Fruit fly (Drosophila melanogaster) whole organism, embryonic: ENCODE data around the gene Cep164.

Experiments used
- C15 ChIP-seq: fragments of 200-800 bp; sonication (Bioruptor generic); IDR thresholded peaks from 3 replicates; pipeline ENCODE4 v1.3.6; 2022; ENCODE audit warnings: missing biosample characterization, missing genetic modification characterization
- CG1024 ChIP-seq: fragments of 200-800 bp; sonication (Bioruptor generic); IDR thresholded peaks from 2 replicates; pipeline ENCODE4 v1.3.6; 2022; ENCODE audit warnings: missing biosample characterization, missing genetic modification characterization
- CG10267 ChIP-seq: fragments of 200-800 bp; sonication (Bioruptor generic); optimal IDR thresholded peaks from 2 replicates; lab custom pipeline; 2018; ENCODE audit warnings: missing biosample characterization, mild to moderate bottlenecking, missing genetic modification characterization, moderate library complexity
- CG13287 ChIP-seq: fragments of 200-800 bp; sonication (Bioruptor generic); IDR thresholded peaks from 2 replicates; pipeline ENCODE4 v1.3.6; 2022; ENCODE audit warnings: missing biosample characterization, missing genetic modification characterization; ENCODE audit not compliant: partially characterized antibody
- CG14710 ChIP-seq: fragments of 200-800 bp; sonication (Bioruptor generic); optimal IDR thresholded peaks from 3 replicates; lab custom pipeline; 2019; ENCODE audit warnings: missing biosample characterization, mild to moderate bottlenecking, missing genetic modification characterization, moderate library complexity
- CG16779 ChIP-seq: fragments of 200-800 bp; sonication (Bioruptor generic); IDR thresholded peaks from 2 replicates; pipeline ENCODE4 v1.3.6; 2022; ENCODE audit warnings: missing biosample characterization, missing genetic modification characterization
- CG17328 ChIP-seq: fragments of 200-800 bp; sonication (Bioruptor generic); IDR thresholded peaks from 2 replicates; pipeline ENCODE4 v1.3.6; 2022; ENCODE audit warnings: missing biosample characterization, missing genetic modification characterization
- CG17359 ChIP-seq: fragments of 200-800 bp; sonication (Bioruptor generic); optimal IDR thresholded peaks from 3 replicates; lab custom pipeline; 2018; ENCODE audit warnings: missing biosample characterization, mild to moderate bottlenecking, missing genetic modification characterization, moderate library complexity
- CG18476 ChIP-seq: fragments of 200-800 bp; sonication (Bioruptor generic); optimal IDR thresholded peaks from 2 replicates; lab custom pipeline; 2016; ENCODE audit warnings: missing biosample characterization, mild to moderate bottlenecking, missing genetic modification characterization
- CG2116 ChIP-seq: fragments of 200-800 bp; sonication (Bioruptor generic); optimal IDR thresholded peaks from 3 replicates; lab custom pipeline; 2018; ENCODE audit warnings: missing biosample characterization, mild to moderate bottlenecking, missing genetic modification characterization
- CG2120 ChIP-seq: fragments of 200-800 bp; sonication (Bioruptor generic); optimal IDR thresholded peaks from 3 replicates; lab custom pipeline; 2016; ENCODE audit warnings: missing biosample characterization, missing genetic modification characterization
- CG2712 ChIP-seq: fragments of 200-800 bp; optimal IDR thresholded peaks from 3 replicates; lab custom pipeline; 2019; ENCODE audit warnings: missing biosample characterization, mild to moderate bottlenecking, missing genetic modification characterization, moderate library complexity
- CG2889 ChIP-seq: fragments of 200-800 bp; sonication (Bioruptor generic); IDR thresholded peaks from 3 replicates; pipeline ENCODE4 v1.3.6; 2022; ENCODE audit warnings: missing biosample characterization, missing genetic modification characterization
- CG30020 ChIP-seq: fragments of 200-800 bp; optimal IDR thresholded peaks from 2 replicates; lab custom pipeline; 2019; ENCODE audit warnings: missing biosample characterization, mild to moderate bottlenecking, missing genetic modification characterization, moderate library complexity
- CG3726 ChIP-seq: fragments of 200-800 bp; sonication (Bioruptor generic); IDR thresholded peaks from 3 replicates; pipeline ENCODE4, ENCODE4 v1.3.6; 2022; ENCODE audit warnings: missing biosample characterization, missing genetic modification characterization
- CG3838 ChIP-seq: fragments of 200-800 bp; sonication (Bioruptor generic); optimal IDR thresholded peaks from 3 replicates; lab custom pipeline; 2016; ENCODE audit warnings: missing biosample characterization, missing genetic modification characterization
- CG4360 ChIP-seq: fragments of 200-800 bp; sonication (Bioruptor generic); IDR thresholded peaks from 2 replicates; pipeline ENCODE4 v1.3.6; 2022; ENCODE audit warnings: missing biosample characterization, missing genetic modification characterization
- CG6272 ChIP-seq: fragments of 200-800 bp; sonication (Bioruptor generic); IDR thresholded peaks from 2 replicates; pipeline ENCODE4 v1.3.6; 2022; ENCODE audit warnings: missing biosample characterization, missing genetic modification characterization
- CG7357 ChIP-seq: fragments of 200-800 bp; sonication (Bioruptor generic); IDR thresholded peaks from 3 replicates; pipeline ENCODE4 v1.3.6; 2022; ENCODE audit warnings: missing biosample characterization, missing genetic modification characterization
- CG7963 ChIP-seq: fragments of 200-800 bp; sonication (Bioruptor generic); IDR thresholded peaks from 3 replicates; pipeline ENCODE4 v1.3.6; 2022; ENCODE audit warnings: missing biosample characterization, missing genetic modification characterization; ENCODE audit not compliant: partially characterized antibody
- CG8290 ChIP-seq, 3 experiments: fragments of 200-800 bp; sonication (Bioruptor generic); optimal IDR thresholded peaks; 2 replicates each; lab custom pipeline; 2016 to 2019; ENCODE audit warnings: missing biosample characterization in 3 of 3, missing genetic modification characterization in 3 of 3, mild to moderate bottlenecking in 2 of 3, moderate library complexity in 1 of 3
- CG8924 ChIP-seq: fragments of 200-800 bp; optimal IDR thresholded peaks from 3 replicates; lab custom pipeline; 2019; ENCODE audit warnings: missing biosample characterization, mild to moderate bottlenecking, missing genetic modification characterization, moderate library complexity
- CG9797 ChIP-seq: fragments of 200-800 bp; sonication (Bioruptor generic); optimal IDR thresholded peaks from 3 replicates; lab custom pipeline; 2018; ENCODE audit warnings: missing biosample characterization, mild to moderate bottlenecking, missing genetic modification characterization
- D19A ChIP-seq: fragments of 200-800 bp; optimal IDR thresholded peaks from 3 replicates; lab custom pipeline; 2019; ENCODE audit warnings: missing biosample characterization, mild to moderate bottlenecking, missing genetic modification characterization, moderate library complexity
- Dfd ChIP-seq, 2 experiments: fragments of >200 bp; optimal IDR thresholded peaks; 2 replicates each; lab custom pipeline; 2017; ENCODE audit warnings: missing biosample characterization in 2 of 2, missing genetic modification characterization in 2 of 2
- Dp ChIP-seq: fragments of 200-800 bp; sonication (Bioruptor generic); optimal IDR thresholded peaks from 2 replicates; lab custom pipeline; 2018; ENCODE audit warnings: missing biosample characterization, mild to moderate bottlenecking, missing genetic modification characterization, moderate library complexity
- HmgZ ChIP-seq: fragments of 200-800 bp; sonication (Bioruptor generic); optimal IDR thresholded peaks from 2 replicates; lab custom pipeline; 2018; ENCODE audit warnings: missing biosample characterization, mild to moderate bottlenecking, missing genetic modification characterization
- MBD-R2 ChIP-seq: fragments of 200-800 bp; sonication (Bioruptor generic); IDR thresholded peaks from 2 replicates; pipeline ENCODE4 v1.3.6; 2022; ENCODE audit warnings: missing biosample characterization, missing genetic modification characterization
- MESR4 ChIP-seq: fragments of 200-800 bp; sonication (Bioruptor generic); optimal IDR thresholded peaks from 2 replicates; lab custom pipeline; 2018; ENCODE audit warnings: missing biosample characterization, mild to moderate bottlenecking, missing genetic modification characterization, moderate library complexity
- Pdp1 ChIP-seq, 2 experiments: fragments of 200-800 bp; sonication (Bioruptor generic); optimal IDR thresholded peaks; 3 replicates each; lab custom pipeline; 2016; ENCODE audit warnings: missing biosample characterization in 2 of 2, missing genetic modification characterization in 2 of 2, mild to moderate bottlenecking in 1 of 2, moderate library complexity in 1 of 2
- Sin3A ChIP-seq: fragments of >200 bp; optimal IDR thresholded peaks from 2 replicates; lab custom pipeline; 2018
- Trl ChIP-seq, 3 experiments: fragments of >200 bp in 2 of 3; fragments of 200-800 bp in 1 of 3; sonication (Bioruptor generic) in 1 of 3; optimal IDR thresholded peaks; 2 replicates in 1 of 3; 3 replicates in 2 of 3; lab custom pipeline; 2016 to 2017; ENCODE audit warnings: missing biosample characterization in 1 of 3, missing genetic modification characterization in 1 of 3
- YL-1 ChIP-seq: fragments of 200-800 bp; sonication (Bioruptor generic); optimal IDR thresholded peaks from 3 replicates; lab custom pipeline; 2017; ENCODE audit warnings: missing biosample characterization, mild to moderate bottlenecking, missing genetic modification characterization
- aop ChIP-seq: fragments of 200-800 bp; sonication (Bioruptor generic); IDR thresholded peaks from 2 replicates; pipeline ENCODE4 v1.3.6; 2022; ENCODE audit warnings: missing biosample characterization, missing genetic modification characterization
- ara ChIP-seq: fragments of 200-800 bp; sonication (Bioruptor generic); IDR thresholded peaks from 2 replicates; pipeline ENCODE4 v1.3.6; 2022; ENCODE audit warnings: missing biosample characterization, missing genetic modification characterization
- ase ChIP-seq: fragments of 200-800 bp; sonication (Bioruptor generic); IDR thresholded peaks from 3 replicates; pipeline ENCODE4 v1.3.6; 2022; ENCODE audit warnings: missing biosample characterization, missing genetic modification characterization
- br ChIP-seq: fragments of >200 bp; optimal IDR thresholded peaks from 2 replicates; lab custom pipeline; 2017
- crp ChIP-seq, 2 experiments: fragments of 200-800 bp; sonication (Bioruptor generic); optimal IDR thresholded peaks; 2 replicates in 1 of 2; 3 replicates in 1 of 2; lab custom pipeline; 2017; ENCODE audit warnings: missing biosample characterization in 2 of 2, missing genetic modification characterization in 2 of 2, mild to moderate bottlenecking in 1 of 2, moderate library complexity in 1 of 2
- dm ChIP-seq: fragments of 200-800 bp; sonication (Bioruptor generic); optimal IDR thresholded peaks from 3 replicates; lab custom pipeline; 2016; ENCODE audit warnings: missing biosample characterization, missing genetic modification characterization
- ham ChIP-seq: fragments of 200-800 bp; sonication (Bioruptor generic); IDR thresholded peaks from 2 replicates; pipeline ENCODE4 v1.3.6; 2022; ENCODE audit warnings: missing biosample characterization, missing genetic modification characterization
- jumu ChIP-seq: fragments of 200-800 bp; sonication (Bioruptor generic); optimal IDR thresholded peaks from 3 replicates; lab custom pipeline; 2016; ENCODE audit warnings: missing biosample characterization, missing genetic modification characterization
- mirr ChIP-seq: fragments of 200-800 bp; sonication (Bioruptor generic); optimal IDR thresholded peaks from 3 replicates; lab custom pipeline; 2018; ENCODE audit warnings: missing biosample characterization, mild to moderate bottlenecking, missing genetic modification characterization
- oc ChIP-seq: fragments of 200-800 bp; sonication (Bioruptor generic); optimal IDR thresholded peaks from 2 replicates; lab custom pipeline; 2018; ENCODE audit warnings: missing biosample characterization, mild to moderate bottlenecking, missing genetic modification characterization, moderate library complexity
- peb ChIP-seq: fragments of 200-800 bp; sonication (Bioruptor generic); IDR thresholded peaks from 2 replicates; pipeline ENCODE4 v1.3.6; 2022; ENCODE audit warnings: missing biosample characterization, missing genetic modification characterization
- salm ChIP-seq: fragments of 200-800 bp; sonication (Bioruptor generic); optimal IDR thresholded peaks from 2 replicates; lab custom pipeline; 2018; ENCODE audit warnings: missing biosample characterization, mild to moderate bottlenecking, missing genetic modification characterization
- sisA ChIP-seq: fragments of 200-800 bp; sonication (Bioruptor generic); IDR thresholded peaks from 2 replicates; pipeline ENCODE4 v1.3.6; 2022; ENCODE audit warnings: missing biosample characterization, missing genetic modification characterization
- slp2 ChIP-seq: fragments of 200-800 bp; sonication (Bioruptor generic); optimal IDR thresholded peaks from 2 replicates; lab custom pipeline; 2016; ENCODE audit warnings: missing biosample characterization, missing genetic modification characterization
- sna ChIP-seq: fragments of 200-800 bp; sonication (Bioruptor generic); IDR thresholded peaks from 2 replicates; pipeline ENCODE4 v1.3.6; 2022; ENCODE audit warnings: missing biosample characterization, missing genetic modification characterization; ENCODE audit not compliant: partially characterized antibody
- stc ChIP-seq: fragments of 200-800 bp; sonication (Bioruptor generic); IDR thresholded peaks from 2 replicates; pipeline ENCODE4 v1.3.6; 2022; ENCODE audit warnings: missing biosample characterization, missing genetic modification characterization
- tup ChIP-seq: fragments of 200-800 bp; sonication (Bioruptor generic); optimal IDR thresholded peaks from 2 replicates; lab custom pipeline; 2016; ENCODE audit warnings: missing biosample characterization, mild to moderate bottlenecking, missing genetic modification characterization, moderate library complexity
- zen ChIP-seq: fragments of 200-800 bp; sonication (Bioruptor generic); optimal IDR thresholded peaks from 3 replicates; lab custom pipeline; 2018; ENCODE audit warnings: missing biosample characterization, mild to moderate bottlenecking, missing genetic modification characterization, moderate library complexity

Gene Cep164

DNA sequence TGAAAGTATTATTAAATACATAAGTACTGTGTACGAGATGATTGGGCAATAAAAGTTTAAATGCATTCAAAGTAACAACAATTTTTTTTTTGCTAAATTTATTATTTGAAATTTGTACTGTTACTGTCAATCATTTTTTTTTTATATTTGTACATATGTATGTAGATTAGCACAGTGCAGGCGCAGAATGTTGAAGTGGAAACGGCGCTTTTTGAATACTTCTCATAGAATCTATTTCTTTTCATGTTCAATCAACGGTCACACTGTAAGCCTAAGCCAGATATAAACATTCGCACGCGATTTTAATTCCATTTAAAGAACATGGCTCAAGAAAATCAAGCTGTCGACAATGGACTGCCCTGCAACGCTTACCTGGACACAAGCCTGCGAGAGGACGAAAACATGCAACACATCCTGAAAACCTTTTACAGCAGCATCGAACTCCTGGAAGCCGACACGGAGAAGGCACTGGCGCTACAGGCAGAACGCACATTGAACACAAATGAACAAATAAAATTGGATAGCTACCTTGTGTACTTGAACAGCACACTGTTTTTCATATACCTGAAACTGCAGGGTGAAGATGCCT lies 37.9 kb downstream of the Cep164 start, which contains the start of gene Rrp47 (continued):
- TF ChIP-seq sisA (GFP tag; lab: Robert Waterston, UW), result no peak
- TF ChIP-seq CG2120, result no peak
- TF ChIP-seq oc (tag; lab: Kevin White, UChicago), result no peak
- TF ChIP-seq D19A (tag; lab: Kevin White, UChicago), result peak; percentile 8
- TF ChIP-seq CG2116 (GFP tag; lab: Kevin White, UChicago), result peak; percentile 38
- TF ChIP-seq stc (GFP tag; lab: Robert Waterston, UW), result no peak
- TF ChIP-seq CG4360 (GFP tag; lab: Robert Waterston, UW), result no peak
- no peak for TF ChIP-seq ase (GFP tag; lab: Robert Waterston, UW)
- TF ChIP-seq Dfd (GFP tag; optimal IDR thresholded peaks at IDR 0.05; lab: Kevin White, UChicago), result no peak
- peak; percentile 51 for TF ChIP-seq CG8924 (tag; lab: Kevin White, UChicago)
- TF ChIP-seq CG3838, result no peak
- no peak for TF ChIP-seq sna
- TF ChIP-seq CG18476 (GFP tag; lab: Kevin White, UChicago), result no peak
- no peak for TF ChIP-seq tup (GFP tag; lab: Kevin White, UChicago)
- TF ChIP-seq CG17328 (GFP tag; lab: Robert Waterston, UW), result no peak
- TF ChIP-seq zen, result peak; percentile 10
- TF ChIP-seq CG7357 (GFP tag; lab: Robert Waterston, UW), result peak; percentile 93
- no peak for TF ChIP-seq CG3726
- TF ChIP-seq Trl (optimal IDR thresholded peaks at IDR 0.05; lab: Kevin White, UChicago), result no peak
- no peak for TF ChIP-seq Trl (GFP tag; optimal IDR thresholded peaks at IDR 0.05; lab: Kevin White, UChicago)
- TF ChIP-seq CG2712 (tag; lab: Kevin White, UChicago), result peak; percentile 13
- TF ChIP-seq br (lab: Kevin White, UChicago), result no peak
- peak; percentile 8 for TF ChIP-seq dm
- no peak for TF ChIP-seq crp (GFP tag; optimal IDR thresholded peaks at IDR 0.05; lab: Kevin White, UChicago)
- peak; percentile 20 for TF ChIP-seq YL-1 (GFP tag; lab: Kevin White, UChicago)
- peak; percentile 6 for TF ChIP-seq CG14710 (tag; lab: Kevin White, UChicago)
- TF ChIP-seq Pdp1 (GFP tag; optimal IDR thresholded peaks at IDR 0.05; lab: Kevin White, UChicago), result peak in 1 of 2 experiments; percentile 7
- peak; percentile 76 for TF ChIP-seq MBD-R2
- TF ChIP-seq CG30020 (tag; lab: Kevin White, UChicago), result peak; percentile 96
- TF ChIP-seq CG17359, result peak; percentile 62
- TF ChIP-seq CG8290 (GFP tag; optimal IDR thresholded peaks at IDR 0.05; lab: Kevin White, UChicago), result peak; percentile 5
- no peak for TF ChIP-seq CG8290 (tag; optimal IDR thresholded peaks at IDR 0.05; lab: Kevin White, UChicago)
- no peak for TF ChIP-seq aop (GFP tag; lab: Robert Waterston, UW)
- TF ChIP-seq CG9797, result peak; percentile 57
- TF ChIP-seq CG16779, result no peak
- peak; percentile 10 for TF ChIP-seq HmgZ (tag; lab: Kevin White, UChicago)
- TF ChIP-seq CG1024 (GFP tag; lab: Robert Waterston, UW), result peak; percentile 76
- TF ChIP-seq CG13287 (GFP tag; lab: Robert Waterston, UW), result no peak
- TF ChIP-seq jumu (GFP tag; lab: Kevin White, UChicago), result no peak
- no peak for TF ChIP-seq peb (GFP tag; lab: Robert Waterston, UW)
- no peak for TF ChIP-seq salm (tag; lab: Kevin White, UChicago)
- no peak for TF ChIP-seq mirr
- TF ChIP-seq Sin3A (lab: Kevin White, UChicago), result no peak
- no peak for TF ChIP-seq ham (GFP tag; lab: Robert Waterston, UW)
- TF ChIP-seq CG6272 (GFP tag; lab: Robert Waterston, UW), result no peak
- no peak for TF ChIP-seq CG2889 (GFP tag; lab: Robert Waterston, UW)
- no peak for TF ChIP-seq ara (GFP tag; lab: Robert Waterston, UW)
- TF ChIP-seq CG10267 (tag; lab: Kevin White, UChicago), result peak; percentile 12
- peak; percentile 14 for TF ChIP-seq Dp (GFP tag; lab: Kevin White, UChicago)
- TF ChIP-seq CG7963 (GFP tag; lab: Robert Waterston, UW), result no peak
- TF ChIP-seq C15 (GFP tag; lab: Robert Waterston, UW), result no peak
- TF ChIP-seq slp2 (GFP tag; lab: Kevin White, UChicago), result no peak
- TF ChIP-seq MESR4, result peak; percentile 83
